Fruit fly (Drosophila melanogaster): ENCODE data around the gene bun.

dm6 chr2L:12502839-12503439 is 43.5 kb downstream of the bun start:
- TF ChIP-seq CG17806 (tag; optimal IDR thresholded peaks at IDR 0.05): no peak
- TF ChIP-seq CG10348 (GFP tag; IDR thresholded peaks at IDR 0.05): no peak
- TF ChIP-seq EcR (GFP tag; optimal IDR thresholded peaks at IDR 0.05): no peak
- TF ChIP-seq CG14655 (GFP tag; optimal IDR thresholded peaks at IDR 0.05): no peak
- TF ChIP-seq gl (tag; optimal IDR thresholded peaks at IDR 0.05): no peak
- TF ChIP-seq CG34367 (tag; optimal IDR thresholded peaks at IDR 0.05): no peak
- no peak for TF ChIP-seq Ets98B (GFP tag; IDR thresholded peaks at IDR 0.05)
- no peak for TF ChIP-seq D1 (tag; optimal IDR thresholded peaks at IDR 0.05)
- no peak for TF ChIP-seq rn (GFP tag; IDR thresholded peaks at IDR 0.05)
- TF ChIP-seq fd96Ca (GFP tag; IDR thresholded peaks at IDR 0.05): no peak
- no peak for TF ChIP-seq CG15710 (tag; optimal IDR thresholded peaks at IDR 0.05)
